Worm (Caenorhabditis elegans) whole organism, L4 larva: Measurements from ENCODE around the gene C52E4.12.
A peak's percentile ranks its signal among the peaks of the same experiment; 100 is the strongest.

Source experiments
- ceh-44 ChIP-seq: fragments of 200-800 bp; sonication (Bioruptor generic); IDR thresholded peaks from 2 replicates; pipeline ENCODE4 v1.3.6; 2022; ENCODE audit warnings: missing genetic modification reagents, missing genetic modification characterization, missing compliant biosample characterization
- ces-1 ChIP-seq: fragments of 150-350 bp; sonication (generic microtip); optimal IDR thresholded peaks from 4 replicates; lab custom pipeline; 2014; ENCODE audit warnings: missing biosample characterization, missing genetic modification reagents, missing genetic modification characterization
- ctbp-1 ChIP-seq: fragments of 200-800 bp; sonication (Bioruptor generic); IDR thresholded peaks from 2 replicates; pipeline ENCODE4 v1.3.6; 2022; ENCODE audit warnings: missing genetic modification reagents, missing genetic modification characterization, missing compliant biosample characterization
- daf-19 ChIP-seq: fragments of 200-800 bp; sonication (Bioruptor generic); conservative IDR thresholded peaks from 2 replicates; pipeline ENCODE4 v1.3.6; 2022; ENCODE audit warnings: missing genetic modification characterization, missing compliant biosample characterization
- dmd-9 ChIP-seq: fragments of 200-800 bp; sonication (Bioruptor generic); IDR thresholded peaks from 2 replicates; pipeline ENCODE4 v1.3.6; 2022; ENCODE audit warnings: missing genetic modification reagents, missing genetic modification characterization, missing compliant biosample characterization
- duxl-1 ChIP-seq: sonication (generic microtip); optimal IDR thresholded peaks from 2 replicates; lab custom pipeline; 2016; ENCODE audit warnings: mild to moderate bottlenecking, missing genetic modification characterization, moderate library complexity, missing compliant biosample characterization; ENCODE audit not compliant: poor library complexity
- egl-27 ChIP-seq: sonication (generic microtip); optimal IDR thresholded peaks from 3 replicates; lab custom pipeline; 2017; ENCODE audit warnings: missing biosample characterization, missing genetic modification reagents, missing genetic modification characterization
- fkh-10 ChIP-seq: fragments of 150-350 bp; optimal IDR thresholded peaks from 2 replicates; lab custom pipeline; 2014; ENCODE audit warnings: missing biosample characterization, missing genetic modification reagents, missing genetic modification characterization
- hlh-30 ChIP-seq: sonication (generic microtip); optimal IDR thresholded peaks from 2 replicates; lab custom pipeline; 2017; ENCODE audit warnings: antibody characterized with exemption, mild to moderate bottlenecking, missing genetic modification characterization, missing compliant biosample characterization; ENCODE audit not compliant: insufficient read depth
- jun-1 ChIP-seq: fragments of 150-350 bp; optimal IDR thresholded peaks from 2 replicates; lab custom pipeline; 2014; ENCODE audit warnings: missing biosample characterization, missing genetic modification reagents, missing genetic modification characterization
- lin-38 ChIP-seq: fragments of 200-800 bp; sonication (Bioruptor generic); IDR thresholded peaks from 2 replicates; pipeline ENCODE4 v1.3.6; 2022; ENCODE audit warnings: missing genetic modification reagents, missing genetic modification characterization, missing compliant biosample characterization
- madf-5 ChIP-seq, 2 experiments: fragments of 200-800 bp; sonication (Bioruptor generic); IDR thresholded peaks; 2 replicates each; pipeline ENCODE4 v1.3.6; 2022; ENCODE audit warnings: missing compliant biosample characterization in 2 of 2, missing genetic modification characterization in 2 of 2
- madf-9 ChIP-seq: fragments of 200-800 bp; sonication (Bioruptor generic); conservative IDR thresholded peaks from 2 replicates; pipeline ENCODE4 v1.3.6; 2022; ENCODE audit warnings: missing genetic modification reagents, missing genetic modification characterization, missing compliant biosample characterization
- mdl-1 ChIP-seq, 2 experiments: fragments of 150-350 bp in 1 of 2; sonication (generic microtip) in 1 of 2; optimal IDR thresholded peaks; 2 replicates each; lab custom pipeline; 2014 to 2017; ENCODE audit warnings: missing biosample characterization in 2 of 2, missing genetic modification characterization in 2 of 2
- mdt-29 ChIP-seq: fragments of 200-800 bp; sonication (Bioruptor generic); IDR thresholded peaks from 2 replicates; pipeline ENCODE4 v1.3.6; 2022; ENCODE audit warnings: missing genetic modification reagents, missing genetic modification characterization, missing compliant biosample characterization
- mes-2 ChIP-seq: sonication (generic microtip); optimal IDR thresholded peaks from 2 replicates; lab custom pipeline; 2016; ENCODE audit warnings: missing genotype, mild to moderate bottlenecking, missing genetic modification characterization, missing compliant biosample characterization; ENCODE audit not compliant: poor library complexity, severe bottlenecking
- mxl-3 ChIP-seq: fragments of 200-800 bp; sonication (Bioruptor generic); optimal IDR thresholded peaks from 2 replicates; lab custom pipeline; 2018; ENCODE audit warnings: mild to moderate bottlenecking, missing genetic modification characterization, missing compliant biosample characterization
- nhr-25 ChIP-seq: sonication (generic microtip); optimal IDR thresholded peaks from 2 replicates; lab custom pipeline; 2017; ENCODE audit warnings: missing genetic modification characterization, mild to moderate bottlenecking, missing compliant biosample characterization, antibody characterized with exemption, moderate library complexity, borderline replicate concordance; ENCODE audit not compliant: insufficient read depth
- nhr-48 ChIP-seq: sonication (generic microtip); optimal IDR thresholded peaks from 2 replicates; lab custom pipeline; 2016; ENCODE audit warnings: mild to moderate bottlenecking, missing genetic modification characterization, missing compliant biosample characterization
- nhr-6 ChIP-seq: fragments of 150-350 bp; optimal IDR thresholded peaks from 2 replicates; lab custom pipeline; 2014; ENCODE audit warnings: missing biosample characterization, missing genetic modification characterization
- pha-4 ChIP-seq, 2 experiments: fragments of 150-350 bp in 1 of 2; fragments of 200-800 bp in 1 of 2; sonication (Bioruptor generic) in 1 of 2; IDR thresholded peaks in 1 of 2; optimal IDR thresholded peaks in 1 of 2; 2 replicates each; pipeline versions ENCODE4 v1.3.6 to Lab custom; 2014 to 2022; ENCODE audit warnings: missing genetic modification characterization in 2 of 2, missing genetic modification reagents in 2 of 2, missing biosample characterization in 1 of 2, missing compliant biosample characterization in 1 of 2
- saeg-2 ChIP-seq: fragments of 200-800 bp; sonication (Bioruptor generic); IDR thresholded peaks from 2 replicates; pipeline ENCODE4 v1.3.6; 2022; ENCODE audit warnings: missing genetic modification reagents, missing genetic modification characterization, missing compliant biosample characterization
- sdz-12 ChIP-seq: fragments of 200-800 bp; sonication (Bioruptor generic); optimal IDR thresholded peaks from 2 replicates; lab custom pipeline; 2018; ENCODE audit warnings: mild to moderate bottlenecking, missing genetic modification characterization, missing compliant biosample characterization
- snpc-1.2 ChIP-seq: fragments of 200-800 bp; sonication (Bioruptor generic); IDR thresholded peaks from 2 replicates; pipeline ENCODE4 v1.3.6; 2022; ENCODE audit warnings: missing genetic modification reagents, missing genetic modification characterization, missing compliant biosample characterization
- snpc-4 ChIP-seq: fragments of 150-350 bp; optimal IDR thresholded peaks from 2 replicates; lab custom pipeline; 2014; ENCODE audit warnings: missing biosample characterization, missing genetic modification characterization
- spr-1 ChIP-seq: sonication (generic microtip); optimal IDR thresholded peaks from 2 replicates; lab custom pipeline; 2016; ENCODE audit warnings: mild to moderate bottlenecking, missing genetic modification characterization, missing compliant biosample characterization
- unc-130 ChIP-seq: sonication (generic microtip); optimal IDR thresholded peaks from 2 replicates; lab custom pipeline; 2016; ENCODE audit warnings: missing genetic modification reagents, missing genetic modification characterization, missing compliant biosample characterization
- unc-39 ChIP-seq: sonication (generic microtip); optimal IDR thresholded peaks from 2 replicates; lab custom pipeline; 2017; ENCODE audit warnings: missing biosample characterization, missing genetic modification characterization
- zag-1 ChIP-seq: fragments of 150-350 bp; optimal IDR thresholded peaks from 2 replicates; lab custom pipeline; 2014; ENCODE audit warnings: missing biosample characterization, missing genetic modification characterization
- zfp-2 ChIP-seq: sonication (generic microtip); optimal IDR thresholded peaks from 2 replicates; lab custom pipeline; 2016; ENCODE audit warnings: mild to moderate bottlenecking, missing genetic modification characterization, missing compliant biosample characterization
- zip-11 ChIP-seq: fragments of 200-800 bp; sonication (Bioruptor generic); IDR thresholded peaks from 2 replicates; pipeline ENCODE4 v1.3.6; 2022; ENCODE audit warnings: missing genetic modification characterization, missing compliant biosample characterization
- ztf-7 ChIP-seq: fragments of 150-350 bp; optimal IDR thresholded peaks from 2 replicates; lab custom pipeline; 2014; ENCODE audit warnings: missing biosample characterization, missing genetic modification characterization

C52E4.12 gene

DNA sequence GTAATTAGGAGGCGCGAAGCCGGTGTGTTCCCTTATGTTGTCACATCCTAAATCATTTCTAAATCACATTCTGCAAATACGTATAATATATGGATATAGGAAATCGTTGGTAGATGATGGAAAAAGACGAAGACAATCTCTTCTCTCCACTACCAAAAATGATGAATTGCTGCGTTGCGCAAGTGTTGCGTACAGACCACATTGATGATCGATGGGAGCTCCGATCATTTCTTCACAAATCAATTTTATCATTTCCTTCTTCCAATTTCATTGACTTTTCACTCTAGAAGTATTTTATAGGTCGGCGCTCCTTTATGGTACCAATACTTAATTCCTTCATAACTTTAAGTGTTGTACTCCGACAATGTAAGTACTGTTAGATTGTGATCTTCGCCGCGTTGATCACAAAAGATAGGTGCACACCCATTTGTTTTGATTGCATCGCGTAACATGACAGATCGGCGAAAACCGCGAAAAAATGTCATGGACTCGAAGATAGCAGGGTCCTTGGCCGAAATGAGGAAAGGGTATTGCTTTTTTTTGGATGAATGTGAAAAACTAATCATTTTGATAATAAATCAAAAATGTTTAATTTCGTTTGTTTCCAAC lies 46.3 kb upstream of the C52E4.12 start:
- TF ChIP-seq nhr-25 (tag; lab: Kevin White, UChicago) = no peak
- TF ChIP-seq jun-1 (tag; lab: Kevin White, UChicago) = no peak
- no peak for TF ChIP-seq madf-5 (GFP tag; IDR thresholded peaks at IDR 0.05; lab: Robert Waterston, UW)
- no peak for TF ChIP-seq nhr-6 (tag; lab: Kevin White, UChicago)
- TF ChIP-seq zag-1 = no peak
- no peak for TF ChIP-seq saeg-2 (GFP tag; lab: Robert Waterston, UW)
- no peak for TF ChIP-seq duxl-1 (tag; lab: Kevin White, UChicago)
- no peak for TF ChIP-seq nhr-48 (tag; lab: Kevin White, UChicago)
- TF ChIP-seq unc-39 (tag; lab: Kevin White, UChicago) = no peak
- TF ChIP-seq unc-130 = no peak
- no peak for TF ChIP-seq snpc-4
- no peak for TF ChIP-seq ceh-44 (GFP tag; lab: Robert Waterston, UW)
- TF ChIP-seq dmd-9 (GFP tag; lab: Robert Waterston, UW) = no peak
- no peak for TF ChIP-seq zip-11 (GFP tag; lab: Robert Waterston, UW)
- TF ChIP-seq mes-2 (tag; lab: Kevin White, UChicago) = no peak
- no peak for TF ChIP-seq madf-9
- TF ChIP-seq snpc-1.2 (GFP tag; lab: Robert Waterston, UW) = no peak
- TF ChIP-seq zfp-2 (tag; lab: Kevin White, UChicago) = no peak
- TF ChIP-seq ztf-7 (tag; lab: Kevin White, UChicago) = no peak

DNA sequence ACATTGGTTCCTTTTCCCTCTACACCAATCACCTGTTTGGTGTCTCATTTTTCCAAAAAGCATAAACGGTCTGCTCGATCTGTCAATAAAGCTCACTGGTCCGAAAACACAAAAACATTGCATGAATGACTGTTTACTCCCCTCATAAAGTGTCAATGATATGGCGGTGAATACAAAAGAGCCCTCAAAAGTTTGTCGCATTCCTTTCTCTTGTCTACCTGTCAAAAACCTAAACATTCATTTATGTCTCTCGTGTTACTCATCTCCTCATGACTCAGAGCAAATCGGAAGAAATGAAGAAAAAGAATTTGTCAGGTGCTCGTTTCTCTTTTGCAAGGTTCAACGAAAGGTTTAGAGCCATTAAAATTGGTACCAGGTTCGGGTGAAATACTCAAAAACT lies 44.7 kb upstream of the C52E4.12 start:
- no peak for TF ChIP-seq mxl-3 (GFP tag; lab: Kevin White, UChicago)
- TF ChIP-seq pha-4 (GFP tag; IDR thresholded peaks at IDR 0.05; lab: Robert Waterston, UW) = no peak
- peak; percentile 12 for TF ChIP-seq pha-4 (tag; optimal IDR thresholded peaks at IDR 0.05; lab: Kevin White, UChicago)
- TF ChIP-seq egl-27 (tag; lab: Kevin White, UChicago) = no peak
- TF ChIP-seq nhr-6 (tag; lab: Kevin White, UChicago) = peak; percentile 94
- peak; percentile 18 for TF ChIP-seq hlh-30 (tag; lab: Kevin White, UChicago)

ce11 chrV:11952854-11953447 lies 43.0 kb upstream of the C52E4.12 start:
- TF ChIP-seq unc-130 (no peak), daf-19 (GFP tag; lab: Robert Waterston, UW) (no peak)

ce11 chrV:11953621-11954020 lies 42.3 kb upstream of the C52E4.12 start:
- TF ChIP-seq ctbp-1 (GFP tag; lab: Robert Waterston, UW) (peak; percentile 78), nhr-48 (tag; lab: Kevin White, UChicago) (no peak), sdz-12 (GFP tag; lab: Kevin White, UChicago) (no peak), spr-1 (tag; lab: Kevin White, UChicago) (no peak), mdl-1 (tag; optimal IDR thresholded peaks at IDR 0.05; lab: Kevin White, UChicago) (no peak), fkh-10 (GFP tag; lab: Kevin White, UChicago) (peak; percentile 59), mdt-29 (GFP tag; lab: Robert Waterston, UW) (no peak), lin-38 (no peak), ces-1 (GFP tag; lab: Kevin White, UChicago) (peak; percentile 75)
